Fruit fly (Drosophila melanogaster): Measurements from ENCODE around the gene CG33125.

The CG33125 gene

DNA sequence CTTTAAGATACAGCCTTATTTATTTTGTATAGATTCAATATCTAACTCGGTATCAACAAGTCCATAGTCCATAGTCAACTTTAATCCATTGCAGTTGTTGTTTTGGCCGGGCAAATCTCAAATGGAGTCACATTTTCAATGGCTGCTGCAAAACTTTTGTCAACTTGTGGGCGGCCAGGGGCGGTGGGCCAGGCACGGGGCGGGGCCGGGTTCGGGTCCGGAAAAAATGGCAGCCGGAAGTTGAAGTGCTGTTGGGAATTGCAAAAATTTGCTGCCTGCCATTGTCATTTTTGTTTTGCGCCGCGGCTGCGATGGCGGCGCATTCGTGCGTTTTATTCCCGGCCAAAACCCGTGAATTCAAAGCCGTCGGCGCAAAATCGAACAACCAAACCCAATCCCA is 28.3 kb downstream of the CG33125 start:
- no peak for TF ChIP-seq psq (optimal IDR thresholded peaks at IDR 0.05)
- TF ChIP-seq EcR (GFP tag; optimal IDR thresholded peaks at IDR 0.05), result no peak
- no peak for TF ChIP-seq Dll (optimal IDR thresholded peaks at IDR 0.05)
- TF ChIP-seq CG8478 (optimal IDR thresholded peaks at IDR 0.05), result no peak
- TF ChIP-seq pan (optimal IDR thresholded peaks at IDR 0.05), result no peak

DNA sequence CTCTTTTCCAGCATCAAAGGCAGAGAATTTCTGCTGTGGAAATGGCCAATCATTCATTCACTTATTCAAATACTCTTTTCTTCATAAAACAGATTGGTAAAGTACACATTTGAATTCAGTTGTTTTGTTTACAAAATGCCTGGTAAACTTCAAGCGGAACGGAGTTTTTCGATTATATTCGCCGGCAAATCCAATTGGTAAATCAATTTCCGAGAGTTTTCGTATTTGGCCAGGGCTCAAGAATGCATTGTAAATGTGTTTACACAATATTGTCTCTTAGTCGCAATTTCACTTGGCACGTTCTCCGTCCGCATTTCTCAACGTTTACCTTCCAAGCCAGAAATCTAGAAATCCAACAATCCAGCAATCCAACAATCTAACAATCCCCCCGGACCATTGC is 32.3 kb downstream of the CG33125 start, which contains the start of gene CG43403:
TSS of gene CG43403 (plus strand) at position 301 of the 400 bp plus-strand sequence.
- TF ChIP-seq CG8478 (optimal IDR thresholded peaks at IDR 0.05) (no peak), psq (optimal IDR thresholded peaks at IDR 0.05) (no peak), EcR (GFP tag; optimal IDR thresholded peaks at IDR 0.05) (no peak), usp (GFP tag; optimal IDR thresholded peaks at IDR 0.05) (no peak), pan (optimal IDR thresholded peaks at IDR 0.05) (no peak), Dll (optimal IDR thresholded peaks at IDR 0.05) (no peak)

DNA sequence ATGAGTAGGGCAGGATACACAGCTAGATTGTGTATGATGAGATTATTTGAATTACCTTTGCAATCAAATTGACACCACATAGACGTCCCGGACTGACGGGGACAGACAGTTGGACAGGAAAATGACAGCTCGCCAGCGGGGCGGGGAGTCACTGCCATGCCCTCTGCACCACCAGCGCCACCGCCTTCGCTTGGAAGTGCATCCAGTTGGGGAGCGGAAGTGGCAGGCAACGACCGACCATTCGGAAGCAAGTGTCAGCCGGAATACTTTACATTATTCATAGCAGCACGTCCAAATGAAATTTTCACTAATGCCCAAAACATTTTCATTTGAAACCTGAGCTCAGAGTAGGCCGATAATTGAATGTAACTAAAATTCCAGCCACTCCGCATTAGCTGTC is 42.5 kb downstream of the CG33125 start, which contains the start of gene CG15395:
TSS of gene CG15395 (plus strand) at position 301 of the 400 bp plus-strand sequence.
- TF ChIP-seq pan (optimal IDR thresholded peaks at IDR 0.05) (no peak), Dll (optimal IDR thresholded peaks at IDR 0.05) (no peak), EcR (GFP tag; optimal IDR thresholded peaks at IDR 0.05) (no peak), usp (GFP tag; optimal IDR thresholded peaks at IDR 0.05) (no peak), psq (optimal IDR thresholded peaks at IDR 0.05) (no peak), CG8478 (optimal IDR thresholded peaks at IDR 0.05) (no peak)

DNA sequence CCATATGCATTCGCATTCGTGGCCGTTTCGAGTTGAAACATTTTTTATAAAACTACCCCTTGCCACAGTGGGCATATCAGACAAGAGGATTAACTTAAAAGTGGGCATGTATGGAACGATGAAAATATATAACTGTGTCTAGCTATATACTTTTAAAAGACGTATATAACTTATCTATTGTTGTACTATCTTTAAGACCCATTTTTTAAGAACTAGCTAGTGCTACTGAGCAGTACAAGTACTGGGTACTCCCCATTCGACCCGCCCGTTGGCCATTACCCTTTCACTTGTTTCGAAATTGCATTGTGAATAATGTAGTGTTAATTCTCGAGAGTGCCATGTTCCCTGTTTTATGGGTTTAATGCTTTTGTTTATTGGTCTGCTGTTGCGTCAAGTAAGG is 45.5 kb downstream of the CG33125 start:
- TF ChIP-seq psq (optimal IDR thresholded peaks at IDR 0.05), result no peak
- no peak for TF ChIP-seq EcR (GFP tag; optimal IDR thresholded peaks at IDR 0.05)
- TF ChIP-seq usp (GFP tag; optimal IDR thresholded peaks at IDR 0.05), result no peak
- no peak for TF ChIP-seq Dll (optimal IDR thresholded peaks at IDR 0.05)
- no peak for TF ChIP-seq pan (optimal IDR thresholded peaks at IDR 0.05)
- TF ChIP-seq CG8478 (optimal IDR thresholded peaks at IDR 0.05), result no peak

Measured in whole organism.